Fruit fly (Drosophila melanogaster): ENCODE results near the gene CG17327.

The CG17327 gene

DNA sequence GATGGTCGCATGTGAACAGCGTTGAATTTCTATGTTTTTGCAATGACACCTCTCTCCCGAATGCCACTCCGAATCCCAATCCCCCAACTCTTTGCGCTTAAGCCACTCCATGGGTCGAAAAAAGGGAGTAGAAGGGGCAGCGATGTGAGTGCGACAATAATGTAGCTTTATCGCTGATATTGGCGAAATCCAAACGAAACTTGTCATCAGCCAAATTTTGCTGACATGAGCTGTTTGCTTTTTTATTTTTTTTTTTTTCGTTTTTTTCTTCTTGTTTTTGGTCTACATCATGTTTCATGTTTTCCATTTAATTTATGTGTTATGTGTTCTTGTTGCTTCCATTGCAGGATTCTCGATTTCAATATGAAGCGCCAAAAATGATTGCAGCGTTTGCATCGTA, 21.5 kb upstream of the CG17327 start:
- no peak for TF ChIP-seq CG11617 (GFP tag; optimal IDR thresholded peaks at IDR 0.05)
- peak; percentile 99 for TF ChIP-seq tj (GFP tag; optimal IDR thresholded peaks at IDR 0.05)

dm6 chr3R:13018284-13018900, 20.9 kb upstream of the CG17327 start:
- TF ChIP-seq ovo (GFP tag; optimal IDR thresholded peaks at IDR 0.05), result peak; percentile 5
- peak; percentile 42 for TF ChIP-seq cic (GFP tag; optimal IDR thresholded peaks at IDR 0.05)
- peak; percentile 19 for TF ChIP-seq CG33017 (tag; optimal IDR thresholded peaks at IDR 0.05)
- TF ChIP-seq Mnt (GFP tag; optimal IDR thresholded peaks at IDR 0.05), result peak; percentile 36
- no peak for TF ChIP-seq CG7045 (GFP tag; optimal IDR thresholded peaks at IDR 0.05)
- no peak for TF ChIP-seq kay (GFP tag; ENCODE audit: borderline replicate concordance)

DNA sequence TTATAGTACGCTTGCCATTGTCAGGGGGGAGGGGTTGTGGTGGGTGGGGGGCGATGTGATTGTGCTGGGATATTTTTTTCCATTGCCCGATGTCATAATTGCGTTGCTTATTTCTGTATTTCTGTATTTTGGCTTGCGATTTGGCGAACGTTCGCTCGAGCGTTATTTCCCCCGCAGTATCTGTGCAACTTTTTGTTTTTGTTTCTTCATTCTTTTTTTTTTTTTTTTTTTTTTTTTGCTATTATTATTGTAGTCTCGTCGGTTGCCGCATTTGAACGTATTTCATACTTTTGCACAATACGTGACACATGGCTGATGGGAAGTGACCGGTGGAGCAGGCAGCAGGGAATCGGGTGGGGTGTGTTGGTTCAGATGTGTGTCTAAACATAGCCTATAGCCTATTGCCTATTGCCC, 20.1 kb upstream of the CG17327 start:
- TF ChIP-seq Clk (GFP tag; optimal IDR thresholded peaks at IDR 0.05), result no peak
- TF ChIP-seq Crg-1 (GFP tag; optimal IDR thresholded peaks at IDR 0.05), result no peak
- no peak for TF ChIP-seq cnc (optimal IDR thresholded peaks at IDR 0.05)
- TF ChIP-seq bab1 (GFP tag; optimal IDR thresholded peaks at IDR 0.05), result no peak
- no peak for TF ChIP-seq CG7045 (GFP tag; optimal IDR thresholded peaks at IDR 0.05)
- no peak for TF ChIP-seq Hr96 (GFP tag; optimal IDR thresholded peaks at IDR 0.05)
- no peak for TF ChIP-seq CG5204 (GFP tag; optimal IDR thresholded peaks at IDR 0.05)
- TF ChIP-seq kay (GFP tag; ENCODE audit: borderline replicate concordance), result peak; percentile 91
- TF ChIP-seq CG11617 (GFP tag; optimal IDR thresholded peaks at IDR 0.05), result peak; percentile 8
- peak; percentile 40 for TF ChIP-seq tj (GFP tag; optimal IDR thresholded peaks at IDR 0.05)
- peak; percentile 47 for TF ChIP-seq CG12768 (GFP tag; optimal IDR thresholded peaks at IDR 0.05)
- TF ChIP-seq ovo (GFP tag; optimal IDR thresholded peaks at IDR 0.05), result no peak
- no peak for TF ChIP-seq CG33017 (tag; optimal IDR thresholded peaks at IDR 0.05)
- TF ChIP-seq CG14711 (tag; optimal IDR thresholded peaks at IDR 0.05), result no peak
- TF ChIP-seq CG7101 (tag; optimal IDR thresholded peaks at IDR 0.05), result no peak
- no peak for TF ChIP-seq toe (GFP tag; optimal IDR thresholded peaks at IDR 0.05)
- TF ChIP-seq pad (GFP tag; optimal IDR thresholded peaks at IDR 0.05), result no peak
- TF ChIP-seq cic (GFP tag; optimal IDR thresholded peaks at IDR 0.05), result peak; percentile 90
- TF ChIP-seq CG1620 (GFP tag; optimal IDR thresholded peaks at IDR 0.05), result no peak
- peak; percentile 65 for TF ChIP-seq Mnt (GFP tag; optimal IDR thresholded peaks at IDR 0.05)

DNA sequence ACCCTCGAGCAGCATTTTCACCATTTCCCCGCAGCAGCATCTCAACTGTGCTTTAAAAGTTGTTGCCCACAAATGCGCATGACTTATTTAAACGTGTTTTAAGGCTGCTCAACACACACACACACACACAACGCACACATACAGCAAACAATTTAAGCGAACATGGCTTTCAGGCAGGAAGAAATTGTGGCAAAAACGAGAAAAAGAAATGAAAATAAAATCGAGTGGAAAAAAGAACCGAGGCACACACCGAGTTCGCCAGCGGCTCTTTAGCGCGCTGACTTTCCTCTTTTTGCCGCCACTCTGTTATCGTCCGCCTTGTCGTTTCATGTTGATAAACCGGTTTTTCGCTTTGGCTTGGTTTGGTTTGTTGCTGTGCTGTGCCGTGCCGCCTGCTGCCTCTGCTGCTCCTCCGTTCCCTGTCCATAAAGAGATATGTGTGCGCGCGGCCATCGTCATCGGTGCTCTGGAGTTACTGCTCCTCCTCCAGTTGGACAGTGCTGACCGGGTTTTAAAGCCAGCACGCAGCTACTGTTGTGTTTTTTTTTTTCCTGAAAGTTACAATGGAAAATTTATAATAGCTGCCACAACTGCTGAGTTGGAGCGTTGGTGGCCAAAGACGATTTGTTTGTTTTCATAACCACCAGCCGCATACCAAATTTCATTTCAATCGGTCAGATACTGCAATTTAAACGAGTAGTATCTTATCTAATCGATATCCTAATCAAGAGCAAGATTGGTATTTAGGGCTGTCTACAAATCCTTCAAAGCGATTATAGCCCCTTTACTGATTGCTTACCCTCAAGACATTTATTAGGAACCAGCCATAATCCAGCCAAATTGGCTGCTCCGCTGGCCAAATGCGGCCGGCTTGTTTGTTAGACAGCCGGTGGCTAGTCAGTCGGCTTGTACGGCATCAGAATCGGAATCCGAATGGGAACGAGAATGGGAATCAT, 18.6 kb upstream of the CG17327 start:
- no peak for TF ChIP-seq CG7101 (tag; optimal IDR thresholded peaks at IDR 0.05)
- no peak for TF ChIP-seq Crg-1 (GFP tag; optimal IDR thresholded peaks at IDR 0.05)
- no peak for TF ChIP-seq Clk (GFP tag; optimal IDR thresholded peaks at IDR 0.05)
- no peak for TF ChIP-seq cic (GFP tag; optimal IDR thresholded peaks at IDR 0.05)
- TF ChIP-seq CG5204 (GFP tag; optimal IDR thresholded peaks at IDR 0.05), result no peak
- no peak for TF ChIP-seq CG33017 (tag; optimal IDR thresholded peaks at IDR 0.05)
- TF ChIP-seq Mnt (GFP tag; optimal IDR thresholded peaks at IDR 0.05), result no peak
- TF ChIP-seq toe (GFP tag; optimal IDR thresholded peaks at IDR 0.05), result no peak
- TF ChIP-seq bab1 (GFP tag; optimal IDR thresholded peaks at IDR 0.05), result no peak
- TF ChIP-seq tj (GFP tag; optimal IDR thresholded peaks at IDR 0.05), result no peak
- TF ChIP-seq Hr96 (GFP tag; optimal IDR thresholded peaks at IDR 0.05), result no peak
- TF ChIP-seq CG1620 (GFP tag; optimal IDR thresholded peaks at IDR 0.05), result no peak
- TF ChIP-seq ovo (GFP tag; optimal IDR thresholded peaks at IDR 0.05), result peak; percentile 15
- TF ChIP-seq CG12768 (GFP tag; optimal IDR thresholded peaks at IDR 0.05), result peak; percentile 21
- TF ChIP-seq CG7045 (GFP tag; optimal IDR thresholded peaks at IDR 0.05), result no peak
- no peak for TF ChIP-seq CG11617 (GFP tag; optimal IDR thresholded peaks at IDR 0.05)
- peak; percentile 67 for TF ChIP-seq kay (GFP tag; ENCODE audit: borderline replicate concordance)

dm6 chr3R:13015402-13015801, 17.9 kb upstream of the CG17327 start:
- TF ChIP-seq CG33017 (tag; optimal IDR thresholded peaks at IDR 0.05) (no peak), Crg-1 (GFP tag; optimal IDR thresholded peaks at IDR 0.05) (no peak), CG1620 (GFP tag; optimal IDR thresholded peaks at IDR 0.05) (no peak), CG11617 (GFP tag; optimal IDR thresholded peaks at IDR 0.05) (no peak), ovo (GFP tag; optimal IDR thresholded peaks at IDR 0.05) (no peak)

DNA sequence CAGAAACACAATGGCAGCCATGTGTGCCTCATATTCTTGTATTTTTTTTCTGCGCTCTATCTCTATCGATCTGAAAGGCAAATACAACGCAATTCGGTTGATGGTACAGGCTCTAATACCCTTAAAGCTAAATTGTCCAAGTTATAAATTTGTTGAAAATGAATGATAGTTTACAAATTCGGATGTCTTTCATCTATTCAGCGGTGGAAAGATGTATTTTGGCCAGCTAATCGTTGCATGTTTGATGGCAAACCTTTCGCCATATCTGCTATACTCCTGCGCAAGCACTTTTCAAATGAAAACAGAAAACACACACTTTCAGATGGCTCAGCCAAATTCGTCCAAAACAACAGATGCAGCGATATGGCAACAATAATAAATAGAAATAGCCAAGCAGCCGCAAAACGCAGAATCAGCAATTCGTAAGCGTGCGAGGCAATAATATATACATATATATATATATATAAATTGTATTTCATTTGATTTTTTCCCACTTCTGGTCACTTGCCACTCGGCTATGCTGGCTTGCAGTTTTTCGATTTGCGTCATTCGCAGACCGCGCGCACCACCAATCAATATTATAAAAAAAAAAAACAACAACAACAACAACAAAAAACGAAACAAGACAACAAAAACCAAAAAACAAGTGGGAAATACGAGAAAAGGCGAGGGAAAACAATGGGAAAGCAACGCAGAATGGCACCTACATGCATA, 16.8 kb upstream of the CG17327 start:
- TF ChIP-seq CG12768 (GFP tag; optimal IDR thresholded peaks at IDR 0.05) (no peak), kay (GFP tag; ENCODE audit: borderline replicate concordance) (peak; percentile 89), Crg-1 (GFP tag; optimal IDR thresholded peaks at IDR 0.05) (no peak), tj (GFP tag; optimal IDR thresholded peaks at IDR 0.05) (peak; percentile 96), CG14711 (tag; optimal IDR thresholded peaks at IDR 0.05) (peak; percentile 23), CG1620 (GFP tag; optimal IDR thresholded peaks at IDR 0.05) (no peak), CG5204 (GFP tag; optimal IDR thresholded peaks at IDR 0.05) (no peak), bab1 (GFP tag; optimal IDR thresholded peaks at IDR 0.05) (no peak)
